Worm (Caenorhabditis elegans): ENCODE results near the gene D2096.10.
A peak's percentile ranks its signal among the peaks of the same experiment; 100 is the strongest.

The D2096.10 gene

DNA sequence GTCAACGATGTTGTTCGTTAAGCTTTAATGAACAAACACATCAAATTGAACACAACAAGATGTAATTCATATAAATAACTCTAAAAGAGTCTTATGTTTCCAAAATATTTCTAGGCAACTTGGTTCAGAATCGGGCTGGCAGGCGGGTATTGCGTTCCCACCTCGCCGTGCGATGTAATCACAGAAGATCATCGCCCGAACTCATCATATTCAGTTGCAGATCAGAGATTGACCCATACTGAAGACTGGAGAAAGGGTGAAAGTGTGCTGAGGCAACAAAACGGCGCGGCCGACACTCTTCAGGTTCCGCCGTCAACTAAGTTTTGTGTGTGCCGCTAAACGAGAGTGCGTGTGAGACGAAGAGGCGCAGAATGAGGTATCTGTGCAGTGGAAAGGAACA is 39.5 kb upstream of the D2096.10 start (continued):
- TF ChIP-seq F39B2.1 (GFP tag; IDR thresholded peaks at IDR 0.05) = peak; percentile 74
- peak; percentile 85 for TF ChIP-seq Y56A3A.18 (GFP tag; IDR thresholded peaks at IDR 0.05)
- TF ChIP-seq ztf-22 (GFP tag; optimal IDR thresholded peaks at IDR 0.05) = peak; percentile 60
- TF ChIP-seq tbx-9 (tag; optimal IDR thresholded peaks at IDR 0.05; ENCODE audit: borderline replicate concordance) = peak; percentile 46
- no peak for TF ChIP-seq bed-1 (GFP tag; IDR thresholded peaks at IDR 0.05)
- TF ChIP-seq B0336.3 (GFP tag; IDR thresholded peaks at IDR 0.05) = peak; percentile 98
- peak; percentile 74 for TF ChIP-seq unc-130 (GFP tag; optimal IDR thresholded peaks at IDR 0.05)
- TF ChIP-seq madf-6 (GFP tag; IDR thresholded peaks at IDR 0.05) = peak; percentile 91
- TF ChIP-seq let-526 (GFP tag; IDR thresholded peaks at IDR 0.05) = no peak
- no peak for TF ChIP-seq zim-3 (tag; optimal IDR thresholded peaks at IDR 0.05)
- TF ChIP-seq him-1 (tag; optimal IDR thresholded peaks at IDR 0.05) = peak; percentile 94
- 0 out of 2 replicates have a peak, but pooled peaks have one; percentile 16 for TF ChIP-seq Y79H2A.3 (GFP tag; conservative IDR thresholded peaks at IDR 0.05)
- TF ChIP-seq ztf-18 (tag; optimal IDR thresholded peaks at IDR 0.05) = peak; percentile 79
- TF ChIP-seq F37B4.10 (GFP tag; IDR thresholded peaks at IDR 0.05) = 0 out of 2 replicates have a peak, but pooled peaks have one; percentile 18
- peak; percentile 88 for TF ChIP-seq madf-3 (GFP tag; IDR thresholded peaks at IDR 0.05)
- peak; percentile 26; the same call in 1 of the 2 replicates for TF ChIP-seq egl-44 (GFP tag; IDR thresholded peaks at IDR 0.05)
- peak; percentile 87 for TF ChIP-seq hsf-1 (GFP tag; IDR thresholded peaks at IDR 0.05)
- TF ChIP-seq snpc-3.4 (tag; optimal IDR thresholded peaks at IDR 0.05) = peak; percentile 98
- peak; percentile 83 for TF ChIP-seq mes-4 (tag; optimal IDR thresholded peaks at IDR 0.05)
- TF ChIP-seq unc-62 (GFP tag; optimal IDR thresholded peaks at IDR 0.05) = no peak
- TF ChIP-seq nfya-2 (GFP tag; IDR thresholded peaks at IDR 0.05) = no peak
- TF ChIP-seq chd-7 (tag; optimal IDR thresholded peaks at IDR 0.05) = peak; percentile 73
- no peak for TF ChIP-seq zfh-2 (GFP tag; conservative IDR thresholded peaks at IDR 0.05)
- TF ChIP-seq Y53F4B.3 (GFP tag; IDR thresholded peaks at IDR 0.05) = peak; percentile 51; the same call in 1 of the 2 replicates
- TF ChIP-seq ama-1 (optimal IDR thresholded peaks at IDR 0.05) = peak; percentile 72
- TF ChIP-seq ama-1 (GFP tag; optimal IDR thresholded peaks at IDR 0.05) = no peak
- no peak for TF ChIP-seq lsy-27 (tag; optimal IDR thresholded peaks at IDR 0.05; ENCODE audit: borderline replicate concordance, insufficient read depth)
- peak; percentile 60; the same call in 1 of the 2 replicates for TF ChIP-seq ztf-25 (GFP tag; IDR thresholded peaks at IDR 0.05)
- peak; percentile 61 for TF ChIP-seq K11D2.4 (GFP tag; IDR thresholded peaks at IDR 0.05)
- TF ChIP-seq F57C9.4 (tag; optimal IDR thresholded peaks at IDR 0.05) = no peak
- no peak for TF ChIP-seq sea-2 (GFP tag; IDR thresholded peaks at IDR 0.05)
- peak; percentile 92 for TF ChIP-seq F49E8.2 (tag; optimal IDR thresholded peaks at IDR 0.05; ENCODE audit: insufficient read depth)
- TF ChIP-seq F55B11.4 (tag; optimal IDR thresholded peaks at IDR 0.05; ENCODE audit: borderline replicate concordance, insufficient read depth) = no peak
- no peak for TF ChIP-seq nhr-27 (tag; optimal IDR thresholded peaks at IDR 0.05)
- peak; percentile 57 for TF ChIP-seq xnd-1 (tag; optimal IDR thresholded peaks at IDR 0.05)
- TF ChIP-seq bed-2 (GFP tag; IDR thresholded peaks at IDR 0.05) = no peak
- no peak for TF ChIP-seq T26A5.8 (tag; optimal IDR thresholded peaks at IDR 0.05)
- no peak for TF ChIP-seq lag-1 (GFP tag; IDR thresholded peaks at IDR 0.05)
- TF ChIP-seq ceh-100 (GFP tag; IDR thresholded peaks at IDR 0.05) = peak; percentile 76
- TF ChIP-seq ceh-79 (tag; optimal IDR thresholded peaks at IDR 0.05) = no peak
- peak; percentile 70 for TF ChIP-seq somi-1 (GFP tag; optimal IDR thresholded peaks at IDR 0.05)
- peak; percentile 84 for TF ChIP-seq tlf-1 (GFP tag; optimal IDR thresholded peaks at IDR 0.05)
- peak; percentile 47 for TF ChIP-seq atf-7 (tag; optimal IDR thresholded peaks at IDR 0.05)
- peak; percentile 95 for TF ChIP-seq C17E4.6 (GFP tag; IDR thresholded peaks at IDR 0.05)
- TF ChIP-seq hlh-26 (GFP tag; conservative IDR thresholded peaks at IDR 0.05) = no peak
- TF ChIP-seq nhr-80 (tag; optimal IDR thresholded peaks at IDR 0.05) = peak; percentile 82
- TF ChIP-seq ztf-3 (GFP tag; optimal IDR thresholded peaks at IDR 0.05) = peak; percentile 38
- no peak for TF ChIP-seq rpc-1 (optimal IDR thresholded peaks at IDR 0.05)
- peak; percentile 18 for TF ChIP-seq rpc-1 (tag; optimal IDR thresholded peaks at IDR 0.05)
- peak; percentile 63 for TF ChIP-seq F23B12.7 (tag; optimal IDR thresholded peaks at IDR 0.05; ENCODE audit: insufficient read depth)

All from whole organism, young adult.